Worm (Caenorhabditis elegans): ENCODE data around the gene srw-71.

ce11 chrV:7435376-7436204 is 4.7 kb upstream of the srw-71 start, which contains the start of the genes ddo-2 and F25E5.8:
- TF ChIP-seq snpc-4 (tag; optimal IDR thresholded peaks at IDR 0.05) = no peak
- TF ChIP-seq mab-5 (tag; optimal IDR thresholded peaks at IDR 0.05) = no peak
- TF ChIP-seq sptf-1 (tag; optimal IDR thresholded peaks at IDR 0.05) = no peak

Measured in whole organism, mixed stage, embryonic.